Fruit fly (Drosophila melanogaster): ENCODE measurements around the gene Tpt.

Tpt gene

DNA sequence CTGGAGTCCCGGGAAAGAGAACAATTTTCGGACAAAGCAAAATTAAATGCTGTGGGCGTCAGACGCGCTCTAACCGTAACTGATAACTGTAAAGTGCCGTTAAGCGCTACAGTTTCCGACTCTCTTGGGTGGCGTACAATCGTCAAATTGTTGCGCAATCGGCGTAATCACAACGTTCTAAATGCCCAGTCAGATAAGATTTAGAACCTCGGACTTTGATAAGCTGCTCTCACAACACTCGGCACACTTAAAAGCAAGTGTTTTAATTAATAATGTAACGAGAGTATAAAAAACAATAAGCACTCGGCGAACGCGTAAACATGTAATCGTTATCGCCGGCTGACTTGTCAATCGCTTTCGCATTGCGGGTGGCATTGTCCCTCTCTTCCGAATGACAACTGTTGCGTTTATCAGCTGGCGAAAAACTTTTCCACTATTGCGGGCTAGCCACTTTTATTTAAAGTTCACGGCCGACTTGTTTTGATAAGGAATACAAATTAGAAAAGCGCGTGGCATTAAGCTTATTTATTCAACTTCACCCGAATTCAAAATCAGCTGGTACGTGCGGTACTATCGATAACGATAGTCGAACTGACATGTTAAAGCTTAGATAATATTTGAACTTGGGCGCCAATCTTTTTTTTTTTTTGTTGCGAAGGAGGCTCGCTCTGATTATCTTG lies 46.2 kb downstream of the Tpt start (continued):
- peak; percentile 51; the same call in 1 of the 3 replicates for TF ChIP-seq Doc3 (GFP tag; IDR thresholded peaks at IDR 0.05; ENCODE audit: partially characterized antibody)
- no peak for TF ChIP-seq CG15696 (tag; optimal IDR thresholded peaks at IDR 0.05)
- peak; percentile 66; the same call in 1 of the 2 replicates for TF ChIP-seq sna (GFP tag; IDR thresholded peaks at IDR 0.05; ENCODE audit: partially characterized antibody)
- no peak for TF ChIP-seq jing (GFP tag; optimal IDR thresholded peaks at IDR 0.05)
- peak; percentile 19 for TF ChIP-seq sd (tag; optimal IDR thresholded peaks at IDR 0.05)
- TF ChIP-seq sens-2 (GFP tag; IDR thresholded peaks at IDR 0.05): peak; percentile 49; the same call in 1 of the 2 replicates
- no peak for TF ChIP-seq CG12071 (GFP tag; optimal IDR thresholded peaks at IDR 0.05)
- TF ChIP-seq sima (GFP tag; optimal IDR thresholded peaks at IDR 0.05): no peak
- TF ChIP-seq Ets65A (GFP tag): no peak
- TF ChIP-seq CG17186 (GFP tag; optimal IDR thresholded peaks at IDR 0.05): no peak
- TF ChIP-seq Adf1 (GFP tag; IDR thresholded peaks at IDR 0.05): no peak
- peak; percentile 5 for TF ChIP-seq kah (GFP tag; optimal IDR thresholded peaks at IDR 0.05)
- no peak for TF ChIP-seq abd-A (tag; optimal IDR thresholded peaks at IDR 0.05)
- TF ChIP-seq trh (GFP tag; optimal IDR thresholded peaks at IDR 0.05): no peak
- TF ChIP-seq CG9727 (GFP tag; optimal IDR thresholded peaks at IDR 0.05): peak; percentile 6
- TF ChIP-seq exex (tag; optimal IDR thresholded peaks at IDR 0.05): peak; percentile 97
- TF ChIP-seq vnd (GFP tag; IDR thresholded peaks at IDR 0.05; ENCODE audit: partially characterized antibody): peak; percentile 70; the same call in 1 of the 3 replicates
- TF ChIP-seq dimm (GFP tag; IDR thresholded peaks at IDR 0.05): no peak
- TF ChIP-seq ssp (GFP tag; IDR thresholded peaks at IDR 0.05): no peak
- TF ChIP-seq esg (GFP tag; conservative IDR thresholded peaks at IDR 0.05): no peak
- TF ChIP-seq CG10543 (GFP tag; optimal IDR thresholded peaks at IDR 0.05): peak; percentile 76
- peak; percentile 99 for TF ChIP-seq sug (tag; optimal IDR thresholded peaks at IDR 0.05)
- no peak for TF ChIP-seq Gsc (GFP tag; IDR thresholded peaks at IDR 0.05)
- TF ChIP-seq CG12391 (tag; optimal IDR thresholded peaks at IDR 0.05): no peak
- TF ChIP-seq CG33557 (GFP tag; optimal IDR thresholded peaks at IDR 0.05): no peak
- no peak for TF ChIP-seq CG7357 (GFP tag; IDR thresholded peaks at IDR 0.05)
- peak; percentile 51 for TF ChIP-seq sqz (GFP tag; optimal IDR thresholded peaks at IDR 0.05)
- peak; percentile 76 for TF ChIP-seq CG13287 (GFP tag; IDR thresholded peaks at IDR 0.05; ENCODE audit: partially characterized antibody)
- no peak for TF ChIP-seq hkb (optimal IDR thresholded peaks at IDR 0.05)
- 0 out of 2 replicates have a peak, but pooled peaks have one; percentile 7 for TF ChIP-seq hkb (GFP tag; IDR thresholded peaks at IDR 0.05)
- peak; percentile 74 for TF ChIP-seq unc-4 (GFP tag; IDR thresholded peaks at IDR 0.05; ENCODE audit: partially characterized antibody)
- TF ChIP-seq Max (GFP tag; optimal IDR thresholded peaks at IDR 0.05): no peak
- peak; percentile 72 for TF ChIP-seq Scr (GFP tag; IDR thresholded peaks at IDR 0.05; ENCODE audit: partially characterized antibody)
- peak; percentile 10 for TF ChIP-seq CG9437 (GFP tag; optimal IDR thresholded peaks at IDR 0.05)
- no peak for TF ChIP-seq Atf-2 (GFP tag; optimal IDR thresholded peaks at IDR 0.05)
- TF ChIP-seq bbx (GFP tag; IDR thresholded peaks at IDR 0.05; ENCODE audit: partially characterized antibody): peak; percentile 57; the same call in 1 of the 2 replicates
- TF ChIP-seq grau (tag; optimal IDR thresholded peaks at IDR 0.05): peak; percentile 17
- no peak for TF ChIP-seq jumu (GFP tag; optimal IDR thresholded peaks at IDR 0.05)
- TF ChIP-seq Ravus (GFP tag; IDR thresholded peaks at IDR 0.05): no peak
- no peak for TF ChIP-seq ap (GFP tag; IDR thresholded peaks at IDR 0.05)
- no peak for TF ChIP-seq Ptx1 (GFP tag; IDR thresholded peaks at IDR 0.05)
- no peak for TF ChIP-seq toy (GFP tag; IDR thresholded peaks at IDR 0.05)
- peak; percentile 47; the same call in 1 of the 3 replicates for TF ChIP-seq hb (GFP tag; IDR thresholded peaks at IDR 0.05; ENCODE audit: partially characterized antibody)
- no peak for TF ChIP-seq unpg (GFP tag; optimal IDR thresholded peaks at IDR 0.05)
- peak; percentile 68 for TF ChIP-seq nerfin-2 (GFP tag; IDR thresholded peaks at IDR 0.05; ENCODE audit: partially characterized antibody)
- TF ChIP-seq shn (GFP tag; optimal IDR thresholded peaks at IDR 0.05): no peak
- peak; percentile 95 for TF ChIP-seq CG34376 (GFP tag; optimal IDR thresholded peaks at IDR 0.05)
- TF ChIP-seq CG2120 (GFP tag; optimal IDR thresholded peaks at IDR 0.05): no peak

Measured in whole organism, embryonic.